Fruit fly (Drosophila melanogaster): ENCODE results near the gene CG11656.
A peak's percentile ranks its signal among the peaks of the same experiment; 100 is the strongest.

Gene CG11656

dm6 chr3R:12997550-12998233, 12.0 kb upstream of the CG11656 start, which contains the start of the genes CG17327, CG44194 and CG7518 (continued):
- TF ChIP-seq zfh2 (GFP tag; optimal IDR thresholded peaks at IDR 0.05) (no peak), CG11695 (GFP tag; IDR thresholded peaks at IDR 0.05) (no peak), CG2875 (GFP tag; optimal IDR thresholded peaks at IDR 0.05) (no peak), CG7745 (tag; optimal IDR thresholded peaks at IDR 0.05) (no peak), dmrt11E (tag; optimal IDR thresholded peaks at IDR 0.05) (no peak), ERR (GFP tag; optimal IDR thresholded peaks at IDR 0.05) (no peak), usp (GFP tag; optimal IDR thresholded peaks at IDR 0.05) (no peak), CG32772 (GFP tag; IDR thresholded peaks at IDR 0.05) (no peak), Dip3 (GFP tag; optimal IDR thresholded peaks at IDR 0.05) (peak; percentile 22), Abd-B (GFP tag; optimal IDR thresholded peaks at IDR 0.05) (peak; percentile 39), hb (GFP tag; IDR thresholded peaks at IDR 0.05; ENCODE audit: partially characterized antibody) (no peak), unc-4 (GFP tag; IDR thresholded peaks at IDR 0.05; ENCODE audit: partially characterized antibody) (peak; percentile 37), HmgZ (tag; optimal IDR thresholded peaks at IDR 0.05) (peak; percentile 2), Atf3 (GFP tag; optimal IDR thresholded peaks at IDR 0.05) (no peak), CG7556 (GFP tag; optimal IDR thresholded peaks at IDR 0.05) (no peak), psq (GFP tag; optimal IDR thresholded peaks at IDR 0.05) (no peak), CG5245 (GFP tag; optimal IDR thresholded peaks at IDR 0.05) (no peak), row (GFP tag; IDR thresholded peaks at IDR 0.05) (peak; percentile 84), salm (tag; optimal IDR thresholded peaks at IDR 0.05) (no peak), Dll (GFP tag; IDR thresholded peaks at IDR 0.05; ENCODE audit: partially characterized antibody) (peak; percentile 38; the same call in 1 of the 4 replicates), ap (GFP tag; IDR thresholded peaks at IDR 0.05) (no peak), CG6765 (GFP tag; optimal IDR thresholded peaks at IDR 0.05) (no peak), gsb (GFP tag; IDR thresholded peaks at IDR 0.05) (no peak), Hr3 (GFP tag; optimal IDR thresholded peaks at IDR 0.05) (peak; percentile 53), Neu2 (GFP tag; optimal IDR thresholded peaks at IDR 0.05; ENCODE audit: borderline replicate concordance) (no peak), nmo (GFP tag; optimal IDR thresholded peaks at IDR 0.05) (peak; percentile 45), pnt (GFP tag; optimal IDR thresholded peaks at IDR 0.05) (no peak), CG15011 (GFP tag; optimal IDR thresholded peaks at IDR 0.05) (no peak), gro (GFP tag; optimal IDR thresholded peaks at IDR 0.05) (no peak), ken (GFP tag; IDR thresholded peaks at IDR 0.05) (no peak), CG2202 (tag; optimal IDR thresholded peaks at IDR 0.05) (no peak), oc (tag; optimal IDR thresholded peaks at IDR 0.05) (no peak), slou (GFP tag; optimal IDR thresholded peaks at IDR 0.05) (no peak), odd (GFP tag; optimal IDR thresholded peaks at IDR 0.05) (no peak), Vsx1 (GFP tag; optimal IDR thresholded peaks at IDR 0.05) (no peak), CG4424 (GFP tag; optimal IDR thresholded peaks at IDR 0.05) (no peak), CG12155 (GFP tag; optimal IDR thresholded peaks at IDR 0.05) (peak; percentile 99), CG12219 (GFP tag; optimal IDR thresholded peaks at IDR 0.05) (no peak), CG12236 (GFP tag; optimal IDR thresholded peaks at IDR 0.05) (no peak), eve (GFP tag; optimal IDR thresholded peaks at IDR 0.05) (no peak), toy (GFP tag; IDR thresholded peaks at IDR 0.05) (no peak), grn (GFP tag; optimal IDR thresholded peaks at IDR 0.05) (no peak), pum (GFP tag; optimal IDR thresholded peaks at IDR 0.05) (peak; percentile 27), Fer2 (tag; optimal IDR thresholded peaks at IDR 0.05) (peak; percentile 14), cato (GFP tag; optimal IDR thresholded peaks at IDR 0.05; ENCODE audit: borderline replicate concordance) (peak; percentile 7), Eip74EF (GFP tag; optimal IDR thresholded peaks at IDR 0.05) (no peak), otp (GFP tag; IDR thresholded peaks at IDR 0.05) (no peak), Chrac-16 (GFP tag; optimal IDR thresholded peaks at IDR 0.05) (no peak), sens (GFP tag) (peak; percentile 54), danr (GFP tag; IDR thresholded peaks at IDR 0.05) (no peak), Lpt (GFP tag; optimal IDR thresholded peaks at IDR 0.05) (no peak)

All from whole organism, embryonic.